Fruit fly (Drosophila melanogaster) Kc167 (cell line): ENCODE results near the gene spri.

Experiments
- Myc ChIP-seq: fragments of >200 bp; optimal IDR thresholded peaks from 2 replicates; lab custom pipeline; 2017; ENCODE audit warnings: missing external identifiers
- h ChIP-seq: fragments of >200 bp; optimal IDR thresholded peaks from 3 replicates; lab custom pipeline; 2018; ENCODE audit warnings: missing external identifiers
- insv ChIP-seq: fragments of >200 bp; optimal IDR thresholded peaks from 3 replicates; lab custom pipeline; 2018; ENCODE audit warnings: missing external identifiers

DNA sequence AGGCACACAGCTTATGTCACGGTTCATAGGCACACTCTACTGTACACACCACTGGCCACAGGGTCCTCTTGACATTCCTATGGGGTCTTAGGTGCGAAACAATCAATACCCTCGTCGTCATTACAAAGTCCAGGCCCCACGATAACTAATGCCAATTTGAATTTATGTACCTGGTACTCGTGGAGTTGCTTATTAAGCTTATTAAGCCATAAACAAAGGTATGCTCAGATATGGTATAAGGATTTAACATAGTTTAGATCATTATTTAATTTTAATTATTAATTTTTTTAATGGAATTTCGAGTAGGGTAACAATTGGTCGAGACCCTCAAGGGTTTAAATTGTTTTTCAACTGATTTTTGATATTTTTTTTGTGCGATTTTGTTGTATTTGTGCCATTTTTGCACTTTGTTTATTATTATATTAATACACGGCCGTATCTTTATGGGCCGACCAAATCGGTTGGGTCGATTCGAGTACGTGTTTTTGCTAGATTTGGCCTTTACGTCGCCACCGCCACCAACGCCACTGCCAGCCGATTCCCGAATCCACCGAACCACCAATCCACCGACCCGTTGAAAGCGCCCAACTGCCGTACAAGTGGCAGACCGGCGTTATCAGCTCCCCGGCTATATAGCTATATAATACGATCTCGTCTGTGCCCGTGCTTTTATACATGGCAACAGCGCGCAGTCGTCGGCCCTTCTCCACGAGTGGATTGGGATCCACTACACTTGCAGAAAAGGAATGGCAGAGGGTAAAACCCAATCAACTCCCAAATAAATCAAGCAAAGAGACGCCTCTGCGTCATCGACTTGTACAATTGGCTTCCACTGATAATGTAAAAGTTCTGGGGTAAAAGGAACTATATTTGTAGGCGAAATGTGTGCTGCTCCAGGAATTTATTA lies 100.8 kb downstream of the spri start:
- TF ChIP-seq h (lab: Kevin White, UChicago) (no peak), insv (lab: Kevin White, UChicago) (no peak), Myc (lab: Kevin White, UChicago) (no peak)
